Worm (Caenorhabditis elegans): ENCODE measurements around the gene R53.4.

The R53.4 gene

DNA sequence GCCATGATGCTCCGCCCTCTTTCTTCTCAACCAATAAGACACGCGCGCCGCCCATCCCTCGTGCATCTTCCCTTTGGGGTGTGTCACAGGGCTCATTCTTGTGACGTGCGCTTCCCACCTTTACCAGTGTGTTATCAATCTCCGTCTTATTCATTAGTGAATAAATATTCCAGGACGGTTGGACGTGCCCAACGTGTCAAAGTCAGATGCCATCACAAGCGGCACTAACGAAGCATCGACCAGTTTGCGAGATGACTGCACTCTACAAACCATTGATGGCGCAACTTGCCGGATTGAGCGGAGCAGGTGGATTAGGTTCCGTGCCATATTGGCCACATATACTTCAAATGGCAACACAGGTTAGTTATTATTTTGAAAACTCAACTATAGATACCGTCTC lies 7.7 kb downstream of the R53.4 start:
- TF ChIP-seq T22C8.4 (GFP tag; IDR thresholded peaks at IDR 0.05) (no peak), ztf-29 (GFP tag; IDR thresholded peaks at IDR 0.05) (no peak), klf-2 (GFP tag; conservative IDR thresholded peaks at IDR 0.05) (no peak), med-1 (GFP tag; optimal IDR thresholded peaks at IDR 0.05; ENCODE audit: insufficient read depth) (no peak), ref-1 (GFP tag; conservative IDR thresholded peaks at IDR 0.05) (no peak), tab-1 (GFP tag; IDR thresholded peaks at IDR 0.05) (no peak), ztf-23 (GFP tag; IDR thresholded peaks at IDR 0.05) (no peak), cog-1 (tag; optimal IDR thresholded peaks at IDR 0.05) (no peak), flt-1 (GFP tag; IDR thresholded peaks at IDR 0.05) (no peak)

DNA sequence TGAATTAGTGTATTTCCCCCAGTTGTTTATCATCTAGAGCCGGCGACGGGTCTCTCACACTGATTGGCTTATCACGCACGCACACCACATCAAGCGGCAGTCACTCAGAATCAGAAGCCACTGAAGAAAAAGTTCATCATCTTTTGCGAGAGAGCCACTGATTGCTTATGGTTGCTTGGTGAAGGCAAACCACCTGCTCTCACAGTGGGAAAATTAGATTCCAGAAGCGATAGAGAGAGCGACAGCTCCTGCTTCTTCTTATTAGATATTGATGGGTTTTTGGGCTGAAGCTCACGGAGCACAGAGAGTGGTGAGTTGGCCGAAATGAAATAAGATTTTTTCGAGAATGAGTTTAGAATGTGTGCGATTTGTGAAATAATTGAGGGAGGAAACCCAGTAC lies 11.7 kb downstream of the R53.4 start:
- no peak for TF ChIP-seq ref-1 (GFP tag; conservative IDR thresholded peaks at IDR 0.05)
- no peak for TF ChIP-seq med-1 (GFP tag; optimal IDR thresholded peaks at IDR 0.05; ENCODE audit: insufficient read depth)
- TF ChIP-seq flt-1 (GFP tag; IDR thresholded peaks at IDR 0.05): no peak
- no peak for TF ChIP-seq ztf-23 (GFP tag; IDR thresholded peaks at IDR 0.05)
- no peak for TF ChIP-seq cog-1 (tag; optimal IDR thresholded peaks at IDR 0.05)
- no peak for TF ChIP-seq klf-2 (GFP tag; conservative IDR thresholded peaks at IDR 0.05)
- no peak for TF ChIP-seq tab-1 (GFP tag; IDR thresholded peaks at IDR 0.05)
- no peak for TF ChIP-seq ztf-29 (GFP tag; IDR thresholded peaks at IDR 0.05)
- no peak for TF ChIP-seq T22C8.4 (GFP tag; IDR thresholded peaks at IDR 0.05)

ce11 chrII:9954885-9955284 lies 13.0 kb downstream of the R53.4 start, which contains the start of gene egl-43:
Gene egl-43 (plus strand): TSS chrII:9955185.
- no peak for TF ChIP-seq T22C8.4 (GFP tag; IDR thresholded peaks at IDR 0.05)
- TF ChIP-seq med-1 (GFP tag; optimal IDR thresholded peaks at IDR 0.05; ENCODE audit: insufficient read depth): no peak
- TF ChIP-seq flt-1 (GFP tag; IDR thresholded peaks at IDR 0.05): no peak
- TF ChIP-seq ztf-29 (GFP tag; IDR thresholded peaks at IDR 0.05): no peak
- TF ChIP-seq tab-1 (GFP tag; IDR thresholded peaks at IDR 0.05): no peak
- TF ChIP-seq klf-2 (GFP tag; conservative IDR thresholded peaks at IDR 0.05): no peak
- TF ChIP-seq cog-1 (tag; optimal IDR thresholded peaks at IDR 0.05): no peak
- TF ChIP-seq ref-1 (GFP tag; conservative IDR thresholded peaks at IDR 0.05): no peak

DNA sequence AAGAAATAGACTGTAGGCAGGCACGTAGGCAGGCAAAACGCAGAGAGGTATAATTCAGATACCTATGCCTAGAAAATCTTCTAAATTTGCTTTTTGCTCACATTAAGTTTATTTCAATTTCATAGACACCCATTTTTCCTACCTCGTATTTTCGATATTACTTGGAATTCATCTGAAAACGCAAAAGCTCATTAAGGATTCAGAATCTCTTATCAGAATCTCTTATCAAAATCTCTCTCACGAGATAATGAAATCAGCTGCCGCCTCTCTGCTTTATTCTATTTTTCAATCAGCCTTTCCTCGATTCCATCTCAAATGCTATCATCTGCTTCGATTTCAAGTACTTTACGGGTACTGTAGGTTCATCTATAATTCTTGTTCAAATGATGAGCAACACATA lies 16.0 kb downstream of the R53.4 start:
- TF ChIP-seq cog-1 (tag; optimal IDR thresholded peaks at IDR 0.05) (no peak), med-1 (GFP tag; optimal IDR thresholded peaks at IDR 0.05; ENCODE audit: insufficient read depth) (no peak), ztf-29 (GFP tag; IDR thresholded peaks at IDR 0.05) (no peak), ref-1 (GFP tag; conservative IDR thresholded peaks at IDR 0.05) (no peak), T22C8.4 (GFP tag; IDR thresholded peaks at IDR 0.05) (no peak), ztf-23 (GFP tag; IDR thresholded peaks at IDR 0.05) (no peak)

DNA sequence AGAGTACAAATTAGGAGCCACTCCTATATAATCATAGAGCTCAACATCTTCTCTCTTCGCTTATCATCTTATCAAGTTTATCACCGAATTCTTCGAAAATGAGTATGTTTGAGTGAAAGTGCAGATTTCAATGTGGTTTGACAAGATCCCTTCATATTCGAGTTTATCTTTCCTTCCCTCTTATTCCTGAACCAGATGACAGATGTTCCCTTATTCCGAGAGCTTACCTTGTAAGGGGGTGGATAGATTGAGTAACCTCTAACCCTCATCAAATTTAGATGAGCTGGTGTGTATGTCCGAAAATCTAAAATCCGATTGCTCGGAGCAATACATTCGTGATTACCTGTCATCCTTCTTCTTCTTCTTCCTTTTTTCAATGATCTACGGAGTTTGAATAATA lies 19.2 kb downstream of the R53.4 start:
- TF ChIP-seq ztf-29 (GFP tag; IDR thresholded peaks at IDR 0.05) (no peak), flt-1 (GFP tag; IDR thresholded peaks at IDR 0.05) (no peak), klf-2 (GFP tag; conservative IDR thresholded peaks at IDR 0.05) (no peak), T22C8.4 (GFP tag; IDR thresholded peaks at IDR 0.05) (no peak), ref-1 (GFP tag; conservative IDR thresholded peaks at IDR 0.05) (no peak), med-1 (GFP tag; optimal IDR thresholded peaks at IDR 0.05; ENCODE audit: insufficient read depth) (no peak), tab-1 (GFP tag; IDR thresholded peaks at IDR 0.05) (no peak), ztf-23 (GFP tag; IDR thresholded peaks at IDR 0.05) (no peak), cog-1 (tag; optimal IDR thresholded peaks at IDR 0.05) (no peak)

DNA sequence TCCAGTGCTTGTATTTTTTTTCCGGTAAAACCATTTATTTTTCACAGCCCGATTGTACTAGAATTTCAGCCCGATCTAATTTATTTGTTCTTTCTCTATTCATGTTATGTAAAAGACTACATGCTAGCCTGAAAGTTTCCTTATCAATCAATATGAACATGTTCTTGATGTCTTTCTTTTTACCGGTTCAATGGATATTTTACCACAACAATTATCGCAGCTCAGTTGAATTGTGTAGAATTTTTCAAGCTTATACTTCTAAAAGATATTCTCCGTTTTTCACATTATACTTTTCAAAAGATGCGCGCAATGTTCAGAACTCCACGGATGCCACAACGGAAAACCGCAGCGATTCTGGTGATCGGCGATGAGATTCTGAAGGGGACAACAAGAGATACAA lies 24.0 kb downstream of the R53.4 start, which contains the start of gene flad-1:
Gene flad-1, plus strand, starts transcription at position 301 of the 400 bp plus-strand sequence.
- TF ChIP-seq ztf-29 (GFP tag; IDR thresholded peaks at IDR 0.05): no peak
- TF ChIP-seq klf-2 (GFP tag; conservative IDR thresholded peaks at IDR 0.05): no peak
- TF ChIP-seq ztf-23 (GFP tag; IDR thresholded peaks at IDR 0.05): no peak
- no peak for TF ChIP-seq ref-1 (GFP tag; conservative IDR thresholded peaks at IDR 0.05)
- no peak for TF ChIP-seq tab-1 (GFP tag; IDR thresholded peaks at IDR 0.05)
- TF ChIP-seq T22C8.4 (GFP tag; IDR thresholded peaks at IDR 0.05): no peak

DNA sequence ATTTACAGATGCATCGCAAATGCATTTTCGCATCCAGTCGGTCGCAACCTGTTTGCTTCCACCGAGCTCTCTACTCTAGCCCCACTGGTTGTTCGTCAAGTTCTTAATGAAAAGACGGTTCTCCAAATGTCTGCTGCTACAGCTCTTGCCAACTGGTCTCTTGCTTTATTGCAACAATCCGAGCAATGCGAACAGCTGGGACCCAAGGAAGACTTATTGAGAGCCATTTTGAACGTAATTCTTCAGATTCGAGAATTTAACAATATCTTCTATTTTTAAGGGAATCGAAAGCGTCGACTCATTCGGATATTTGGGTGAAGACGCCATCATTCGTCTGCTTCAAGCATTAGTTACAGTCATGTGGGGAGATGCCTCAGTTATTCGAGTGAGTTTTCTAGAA lies 24.6 kb downstream of the R53.4 start:
- no peak for TF ChIP-seq flt-1 (GFP tag; IDR thresholded peaks at IDR 0.05)
- no peak for TF ChIP-seq T22C8.4 (GFP tag; IDR thresholded peaks at IDR 0.05)
- no peak for TF ChIP-seq med-1 (GFP tag; optimal IDR thresholded peaks at IDR 0.05; ENCODE audit: insufficient read depth)
- no peak for TF ChIP-seq cog-1 (tag; optimal IDR thresholded peaks at IDR 0.05)
- no peak for TF ChIP-seq klf-2 (GFP tag; conservative IDR thresholded peaks at IDR 0.05)
- TF ChIP-seq tab-1 (GFP tag; IDR thresholded peaks at IDR 0.05): no peak
- TF ChIP-seq ref-1 (GFP tag; conservative IDR thresholded peaks at IDR 0.05): no peak
- TF ChIP-seq ztf-23 (GFP tag; IDR thresholded peaks at IDR 0.05): no peak

- no peak for TF ChIP-seq ref-1 (GFP tag; conservative IDR thresholded peaks at IDR 0.05)
- TF ChIP-seq ztf-29 (GFP tag; IDR thresholded peaks at IDR 0.05): peak; percentile 54; the same call in 1 of the 2 replicates
- TF ChIP-seq tab-1 (GFP tag; IDR thresholded peaks at IDR 0.05): no peak; the same call in 1 of the 2 replicates
- TF ChIP-seq ztf-23 (GFP tag; IDR thresholded peaks at IDR 0.05): peak; percentile 69; the same call in 1 of the 2 replicates
- TF ChIP-seq cog-1 (tag; optimal IDR thresholded peaks at IDR 0.05): peak; percentile 64
- TF ChIP-seq med-1 (GFP tag; optimal IDR thresholded peaks at IDR 0.05; ENCODE audit: insufficient read depth): no peak
- TF ChIP-seq T22C8.4 (GFP tag; IDR thresholded peaks at IDR 0.05): no peak
- peak; percentile 74; the same call in 1 of the 2 replicates for TF ChIP-seq flt-1 (GFP tag; IDR thresholded peaks at IDR 0.05)
- TF ChIP-seq klf-2 (GFP tag; conservative IDR thresholded peaks at IDR 0.05): peak; percentile 73
These were observed 27.4 kb downstream of the R53.4 start, which contains the start of gene ufd-3 for ce11 chrII:9940430-9940829. Gene ufd-3 (plus strand): TSS chrII:9940753.

ce11 chrII:9938877-9939276 lies 29.0 kb downstream of the R53.4 start, which contains the start of the genes C05C10.7 and C05C10.5:
Gene C05C10.7 (minus strand): TSS chrII:9938971.
Gene C05C10.5 (plus strand): TSS chrII:9939040.
- TF ChIP-seq ztf-23 (GFP tag; IDR thresholded peaks at IDR 0.05): no peak

ce11 chrII:9937611-9938010 lies 30.2 kb downstream of the R53.4 start:
- TF ChIP-seq ref-1 (GFP tag; conservative IDR thresholded peaks at IDR 0.05): no peak
- TF ChIP-seq flt-1 (GFP tag; IDR thresholded peaks at IDR 0.05): no peak
- TF ChIP-seq ztf-29 (GFP tag; IDR thresholded peaks at IDR 0.05): no peak
- TF ChIP-seq ztf-23 (GFP tag; IDR thresholded peaks at IDR 0.05): no peak
- no peak for TF ChIP-seq T22C8.4 (GFP tag; IDR thresholded peaks at IDR 0.05)
- TF ChIP-seq klf-2 (GFP tag; conservative IDR thresholded peaks at IDR 0.05): no peak
- no peak for TF ChIP-seq med-1 (GFP tag; optimal IDR thresholded peaks at IDR 0.05; ENCODE audit: insufficient read depth)
- TF ChIP-seq tab-1 (GFP tag; IDR thresholded peaks at IDR 0.05): no peak
- TF ChIP-seq cog-1 (tag; optimal IDR thresholded peaks at IDR 0.05): no peak
